Worm (Caenorhabditis elegans) whole organism, midembryonic: ENCODE data around the gene F02D10.6.

Experiments
- flt-1 ChIP-seq: fragments of 200-800 bp; sonication (Bioruptor generic); IDR thresholded peaks from 2 replicates; pipeline ENCODE4 v1.3.6; 2022; ENCODE audit warnings: missing genetic modification characterization, missing compliant biosample characterization
- klf-2 ChIP-seq: fragments of 200-800 bp; sonication (Bioruptor generic); conservative IDR thresholded peaks from 2 replicates; pipeline ENCODE4 v1.3.6; 2022; ENCODE audit warnings: missing genetic modification reagents, missing genetic modification characterization, missing compliant biosample characterization
- ztf-29 ChIP-seq: fragments of 200-800 bp; sonication (Bioruptor generic); IDR thresholded peaks from 2 replicates; pipeline ENCODE4 v1.3.6; 2022; ENCODE audit warnings: missing genetic modification reagents, missing genetic modification characterization, missing compliant biosample characterization

DNA sequence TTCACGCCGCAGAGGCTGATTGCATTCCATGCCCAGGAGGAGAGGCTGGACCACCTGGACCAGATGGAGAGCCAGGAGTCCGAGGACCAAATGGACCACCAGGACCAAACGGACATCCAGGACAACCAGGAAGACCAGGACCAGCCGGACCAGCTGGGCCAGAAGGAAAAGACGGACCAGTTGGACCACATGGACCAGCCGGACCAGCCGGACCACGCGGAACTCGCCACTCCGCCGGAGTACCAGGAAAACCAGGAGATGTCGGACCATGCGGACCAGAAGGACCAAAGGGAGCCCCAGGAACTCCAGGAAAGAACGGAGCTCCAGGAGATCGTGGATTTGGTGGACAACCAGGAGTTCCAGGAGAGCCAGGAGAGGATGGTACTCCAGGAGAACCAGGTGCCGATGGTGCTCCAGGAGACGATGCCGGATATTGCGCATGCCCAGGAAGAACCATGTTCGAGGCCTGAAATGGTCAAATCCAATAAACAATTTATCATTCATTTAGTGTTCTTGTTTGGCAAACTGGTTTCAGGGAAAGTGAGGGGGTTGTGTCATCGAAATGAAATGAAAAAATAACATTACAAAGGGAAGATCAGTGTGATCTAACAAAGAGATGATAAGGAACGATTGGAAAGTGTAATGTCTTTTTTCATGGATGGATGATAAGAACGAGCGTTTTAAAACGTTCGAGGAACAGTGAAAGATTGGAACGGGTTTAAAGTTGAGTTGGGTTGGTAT is 18.6 kb upstream of the F02D10.6 start:
- TF ChIP-seq flt-1 (GFP tag; lab: Robert Waterston, UW) (no peak), ztf-29 (GFP tag; lab: Robert Waterston, UW) (no peak), klf-2 (GFP tag; lab: Robert Waterston, UW) (no peak)
